Fruit fly (Drosophila melanogaster): ENCODE measurements around the gene CG8036.
A peak's percentile ranks its signal among the peaks of the same experiment; 100 is the strongest.

CG8036 gene

dm6 chr3R:8642376-8642966 is 25.2 kb upstream of the CG8036 start (continued):
- TF ChIP-seq CG5180 (GFP tag; optimal IDR thresholded peaks at IDR 0.05) = peak; percentile 14
- TF ChIP-seq tna (GFP tag; IDR thresholded peaks at IDR 0.05; ENCODE audit: partially characterized antibody) = peak; percentile 55
- TF ChIP-seq bbx (GFP tag; IDR thresholded peaks at IDR 0.05; ENCODE audit: partially characterized antibody) = peak; percentile 70
- no peak for TF ChIP-seq pros (GFP tag; optimal IDR thresholded peaks at IDR 0.05)
- no peak for TF ChIP-seq CG11093 (GFP tag; IDR thresholded peaks at IDR 0.05)
- peak; percentile 75 for TF ChIP-seq exex (tag; optimal IDR thresholded peaks at IDR 0.05)
- TF ChIP-seq CG7745 (tag; optimal IDR thresholded peaks at IDR 0.05) = peak; percentile 51
- no peak for TF ChIP-seq usp (GFP tag; optimal IDR thresholded peaks at IDR 0.05)
- TF ChIP-seq sna (GFP tag; IDR thresholded peaks at IDR 0.05; ENCODE audit: partially characterized antibody) = peak; percentile 38
- peak in 1 of 2 experiments; percentile 40 for TF ChIP-seq eve (GFP tag; optimal IDR thresholded peaks at IDR 0.05)
- TF ChIP-seq chinmo (GFP tag; IDR thresholded peaks at IDR 0.05; ENCODE audit: partially characterized antibody) = 0 out of 4 replicates have a peak, but pooled peaks have one; percentile 17
- TF ChIP-seq GATAe (GFP tag; conservative IDR thresholded peaks at IDR 0.05) = no peak
- TF ChIP-seq CG42726 (GFP tag; IDR thresholded peaks at IDR 0.05; ENCODE audit: partially characterized antibody) = peak; percentile 42; the same call in 1 of the 2 replicates
- peak; percentile 63; the same call in 2 of the 3 replicates for TF ChIP-seq CG34224 (GFP tag; IDR thresholded peaks at IDR 0.05; ENCODE audit: partially characterized antibody)
- peak; percentile 73 for TF ChIP-seq amos (GFP tag; IDR thresholded peaks at IDR 0.05; ENCODE audit: partially characterized antibody)
- TF ChIP-seq CG8478 (optimal IDR thresholded peaks at IDR 0.05) = no peak
- peak in 1 of 2 experiments; percentile 98 for TF ChIP-seq Pdp1 (GFP tag; optimal IDR thresholded peaks at IDR 0.05)
- peak; percentile 72 for TF ChIP-seq hb (GFP tag; IDR thresholded peaks at IDR 0.05; ENCODE audit: partially characterized antibody)
- TF ChIP-seq CG13287 (GFP tag; IDR thresholded peaks at IDR 0.05; ENCODE audit: partially characterized antibody) = peak; percentile 22; the same call in 1 of the 2 replicates
- TF ChIP-seq CG14860 (GFP tag; IDR thresholded peaks at IDR 0.05; ENCODE audit: partially characterized antibody) = peak; percentile 56; the same call in 2 of the 3 replicates
- TF ChIP-seq Scr (GFP tag; IDR thresholded peaks at IDR 0.05; ENCODE audit: partially characterized antibody) = peak; percentile 65
- TF ChIP-seq Dad (GFP tag; optimal IDR thresholded peaks at IDR 0.05) = no peak
- peak; percentile 17 for TF ChIP-seq Vsx1 (GFP tag; optimal IDR thresholded peaks at IDR 0.05)
- no peak for TF ChIP-seq kah (GFP tag; optimal IDR thresholded peaks at IDR 0.05)
- 0 out of 2 replicates have a peak, but pooled peaks have one; percentile 11 for TF ChIP-seq Xrp1 (GFP tag; IDR thresholded peaks at IDR 0.05)
- no peak for TF ChIP-seq Hand (GFP tag; optimal IDR thresholded peaks at IDR 0.05)
- TF ChIP-seq grn (GFP tag; optimal IDR thresholded peaks at IDR 0.05) = peak; percentile 80
- TF ChIP-seq corto (GFP tag; optimal IDR thresholded peaks at IDR 0.05) = peak; percentile 15
- TF ChIP-seq CG31441 (GFP tag; IDR thresholded peaks at IDR 0.05) = no peak
- TF ChIP-seq Bdp1 (GFP tag; optimal IDR thresholded peaks at IDR 0.05) = peak; percentile 98
- 0 out of 2 replicates have a peak, but pooled peaks have one; percentile 25 for TF ChIP-seq CG2129 (GFP tag; IDR thresholded peaks at IDR 0.05; ENCODE audit: partially characterized antibody)
- TF ChIP-seq nerfin-2 (GFP tag; IDR thresholded peaks at IDR 0.05; ENCODE audit: partially characterized antibody) = peak; percentile 44; the same call in 1 of the 2 replicates
- TF ChIP-seq CG16813 (GFP tag; IDR thresholded peaks at IDR 0.05; ENCODE audit: partially characterized antibody) = peak; percentile 68
- peak; percentile 36 for TF ChIP-seq BtbVII (GFP tag; optimal IDR thresholded peaks at IDR 0.05)
- peak; percentile 49; the same call in 2 of the 3 replicates for TF ChIP-seq knrl (GFP tag; IDR thresholded peaks at IDR 0.05; ENCODE audit: partially characterized antibody)
- TF ChIP-seq Dll (GFP tag; IDR thresholded peaks at IDR 0.05; ENCODE audit: partially characterized antibody) = peak; percentile 52; the same call in 1 of the 4 replicates

Measured in whole organism, embryonic.